Worm (Caenorhabditis elegans) whole organism, late embryonic: ENCODE results near the gene paml-1.

Experiments
- C08G9.2 ChIP-seq: sonication (generic microtip); optimal IDR thresholded peaks from 2 replicates; lab custom pipeline; 2016; ENCODE audit warnings: mild to moderate bottlenecking, missing genetic modification characterization, moderate library complexity, missing compliant biosample characterization
- ama-1 ChIP-seq: fragments of 150-350 bp; optimal IDR thresholded peaks from 2 replicates; lab custom pipeline; 2014
- dmd-4 ChIP-seq: sonication (generic microtip); optimal IDR thresholded peaks from 2 replicates; lab custom pipeline; 2016; ENCODE audit warnings: borderline replicate concordance, missing genetic modification characterization, missing compliant biosample characterization
- fkh-10 ChIP-seq: fragments of 150-350 bp; optimal IDR thresholded peaks from 2 replicates; lab custom pipeline; 2014; ENCODE audit warnings: missing biosample characterization, missing genetic modification reagents, missing genetic modification characterization
- pat-9 ChIP-seq: fragments of 200-800 bp; sonication (Bioruptor generic); optimal IDR thresholded peaks from 2 replicates; lab custom pipeline; 2018; ENCODE audit warnings: mild to moderate bottlenecking, missing genetic modification characterization, moderate library complexity, missing compliant biosample characterization
- pha-4 ChIP-seq: fragments of 150-350 bp; optimal IDR thresholded peaks from 2 replicates; lab custom pipeline; 2018; ENCODE audit warnings: missing biosample characterization, missing genetic modification reagents, missing genetic modification characterization
- zip-5 ChIP-seq: sonication (generic microtip); optimal IDR thresholded peaks from 2 replicates; lab custom pipeline; 2016; ENCODE audit warnings: missing genetic modification characterization, missing compliant biosample characterization

DNA sequence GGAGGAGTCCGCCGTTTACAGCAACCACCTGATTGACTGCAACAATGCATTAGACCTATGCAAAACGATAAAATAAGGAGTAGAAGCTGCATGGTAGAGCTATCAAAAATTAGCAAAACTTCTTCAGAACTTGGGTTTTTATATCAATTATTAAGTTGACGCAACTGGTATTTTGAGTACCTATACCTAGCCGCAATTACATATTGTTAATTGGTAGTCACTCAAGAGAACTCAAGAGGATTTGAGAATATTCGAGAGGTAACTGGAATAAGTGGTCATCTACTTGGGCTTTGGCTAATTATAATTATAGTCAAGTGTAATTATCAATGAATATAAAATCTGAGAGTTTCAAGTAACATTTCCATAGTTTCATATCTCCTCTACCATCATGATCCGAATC is 32.6 kb downstream of the paml-1 start, which contains the start of the genes T20G5.13 and T20G5.12:
- TF ChIP-seq ama-1 (lab: Kevin White, UChicago) = no peak
- TF ChIP-seq pha-4 (tag; lab: Kevin White, UChicago) = no peak
- no peak for TF ChIP-seq C08G9.2
- no peak for TF ChIP-seq pat-9 (tag; lab: Kevin White, UChicago)
- TF ChIP-seq fkh-10 (GFP tag; lab: Kevin White, UChicago) = no peak
- TF ChIP-seq zip-5 = no peak
- TF ChIP-seq dmd-4 (tag; lab: Kevin White, UChicago) = no peak
